Worm (Caenorhabditis elegans) whole organism, young adult: ENCODE measurements around the gene C25B8.8.

ENCODE experiments used
- dpl-1 ChIP-seq: fragments of 150-350 bp; optimal IDR thresholded peaks from 2 replicates; lab custom pipeline; 2014; ENCODE audit warnings: missing biosample characterization, missing genetic modification reagents, missing genetic modification characterization
- egl-44 ChIP-seq: fragments of 200-800 bp; sonication (Bioruptor generic); IDR thresholded peaks from 2 replicates; pipeline ENCODE4 v1.3.6; 2022; ENCODE audit warnings: missing genetic modification reagents, missing genetic modification characterization, missing compliant biosample characterization
- ets-4 ChIP-seq: fragments of 200-800 bp; sonication (Bioruptor generic); optimal IDR thresholded peaks from 2 replicates; lab custom pipeline; 2018; ENCODE audit warnings: mild to moderate bottlenecking, missing genetic modification characterization, missing compliant biosample characterization

ce11 chrX:6662267-6662666, 52.5 kb downstream of the C25B8.8 start:
- TF ChIP-seq egl-44 (GFP tag; lab: Robert Waterston, UW) (no peak), dpl-1 (no peak), ets-4 (GFP tag; lab: Kevin White, UChicago) (no peak)
